Fruit fly (Drosophila melanogaster): Measurements from ENCODE around the gene CG46525.

The CG46525 gene

dm6 chr3L:17513893-17514616, 39.0 kb downstream of the CG46525 start, which contains the start of the genes U4-U6-60K and CG7564 (continued):
- TF ChIP-seq HLH54F (GFP tag; optimal IDR thresholded peaks at IDR 0.05) (peak; percentile 53), sqz (GFP tag; optimal IDR thresholded peaks at IDR 0.05) (no peak), CG9609 (GFP tag; optimal IDR thresholded peaks at IDR 0.05) (peak; percentile 44), vvl (GFP tag; IDR thresholded peaks at IDR 0.05) (peak; percentile 54), ro (GFP tag; IDR thresholded peaks at IDR 0.05) (no peak), TFAM (GFP tag; optimal IDR thresholded peaks at IDR 0.05) (no peak), CG17359 (tag; optimal IDR thresholded peaks at IDR 0.05) (peak; percentile 9), CG12769 (tag; optimal IDR thresholded peaks at IDR 0.05) (no peak), CG14441 (GFP tag; IDR thresholded peaks at IDR 0.05) (no peak), fd96Cb (tag; optimal IDR thresholded peaks at IDR 0.05) (peak; percentile 40), Hr3 (GFP tag; optimal IDR thresholded peaks at IDR 0.05) (peak; percentile 81), Dip3 (GFP tag; optimal IDR thresholded peaks at IDR 0.05) (peak; percentile 53), ap (GFP tag; IDR thresholded peaks at IDR 0.05) (no peak), CG6765 (GFP tag; optimal IDR thresholded peaks at IDR 0.05) (no peak), run (tag; optimal IDR thresholded peaks at IDR 0.05) (no peak), lola (GFP tag; optimal IDR thresholded peaks at IDR 0.05) (peak in 1 of 3 experiments; percentile 69), CG31365 (tag; optimal IDR thresholded peaks at IDR 0.05) (no peak), lilli (GFP tag; optimal IDR thresholded peaks at IDR 0.05) (peak; percentile 63), CG17385 (GFP tag; optimal IDR thresholded peaks at IDR 0.05) (peak; percentile 42), oc (tag; optimal IDR thresholded peaks at IDR 0.05) (no peak), cad (GFP tag; optimal IDR thresholded peaks at IDR 0.05) (no peak), CG8290 (GFP tag; optimal IDR thresholded peaks at IDR 0.05) (peak; percentile 50), CG8290 (tag; optimal IDR thresholded peaks at IDR 0.05) (peak in 1 of 2 experiments; percentile 76), CG10267 (tag; optimal IDR thresholded peaks at IDR 0.05) (peak; percentile 98), row (GFP tag; IDR thresholded peaks at IDR 0.05) (peak; percentile 91), CG18619 (GFP tag; optimal IDR thresholded peaks at IDR 0.05) (peak; percentile 71), CG3995 (GFP tag; optimal IDR thresholded peaks at IDR 0.05) (peak; percentile 99), CG30020 (tag; optimal IDR thresholded peaks at IDR 0.05) (peak; percentile 63), Dref (GFP tag; IDR thresholded peaks at IDR 0.05) (peak; percentile 38; the same call in 1 of the 2 replicates), CG11085 (GFP tag; IDR thresholded peaks at IDR 0.05) (peak; percentile 42), CG17328 (GFP tag; IDR thresholded peaks at IDR 0.05) (no peak; the same call in 1 of the 2 replicates), zfh2 (GFP tag; optimal IDR thresholded peaks at IDR 0.05) (peak; percentile 81), ab (GFP tag; optimal IDR thresholded peaks at IDR 0.05) (no peak), CG7786 (GFP tag; optimal IDR thresholded peaks at IDR 0.05) (peak; percentile 53), Six4 (GFP tag; optimal IDR thresholded peaks at IDR 0.05) (peak; percentile 39), zf30C (GFP tag; optimal IDR thresholded peaks at IDR 0.05) (no peak), Asciz (GFP tag; optimal IDR thresholded peaks at IDR 0.05) (no peak), CG7928 (GFP tag; optimal IDR thresholded peaks at IDR 0.05) (peak; percentile 45), Bteb2 (GFP tag; optimal IDR thresholded peaks at IDR 0.05) (peak; percentile 12), CG9876 (GFP tag; optimal IDR thresholded peaks at IDR 0.05) (peak; percentile 2), CG4730 (GFP tag; IDR thresholded peaks at IDR 0.05) (0 out of 2 replicates have a peak, but pooled peaks have one; percentile 11), eyg (GFP tag; optimal IDR thresholded peaks at IDR 0.05) (peak; percentile 44), otp (GFP tag; IDR thresholded peaks at IDR 0.05) (no peak), CG11093 (GFP tag; IDR thresholded peaks at IDR 0.05) (no peak), MTF-1 (GFP tag; optimal IDR thresholded peaks at IDR 0.05; ENCODE audit: borderline replicate concordance) (no peak), CG4707 (GFP tag; optimal IDR thresholded peaks at IDR 0.05) (no peak), gro (GFP tag; optimal IDR thresholded peaks at IDR 0.05) (no peak), nau (GFP tag; optimal IDR thresholded peaks at IDR 0.05) (no peak), Vsx1 (GFP tag; optimal IDR thresholded peaks at IDR 0.05) (no peak), CG2712 (tag; optimal IDR thresholded peaks at IDR 0.05) (peak; percentile 56)
